ENCODE assay signal across 1 worm cellular context in genomic region chrIII:11524073-11524472, ce11.
TF ChIP-seq lines count a peak whose summit lies in the region.

No protein-coding gene starts in this region.

TF ChIP-seq in whole organism, young adult, 124 proteins besides CTCF, POLR2A, EP300 and RAD21 (continued from another document):
- TF ChIP-seq nfya-1 (tag; optimal IDR thresholded peaks at IDR 0.05; lab: Kevin White, UChicago; ENCODE audit: borderline replicate concordance, insufficient read depth), result no peak
